Fruit fly (Drosophila melanogaster) whole organism, wandering third instar larva: ENCODE results near the gene dlp.

ENCODE experiments used
- GATAd ChIP-seq: sonication (Bioruptor generic); optimal IDR thresholded peaks from 2 replicates; lab custom pipeline; 2016; ENCODE audit warnings: missing biosample characterization, missing genetic modification characterization
- N ChIP-seq: fragments of >200 bp; optimal IDR thresholded peaks from 2 replicates; lab custom pipeline; 2018; ENCODE audit warnings: missing biosample characterization, missing external identifiers, missing genetic modification characterization
- OdsH ChIP-seq: fragments of 200-800 bp; sonication (Bioruptor generic); optimal IDR thresholded peaks from 2 replicates; lab custom pipeline; 2016; ENCODE audit warnings: missing biosample characterization, mild to moderate bottlenecking, missing genetic modification characterization
- Rel ChIP-seq, 2 experiments: fragments of 200-800 bp; sonication (Bioruptor generic) in 1 of 2; optimal IDR thresholded peaks; 2 replicates in 1 of 2; 3 replicates in 1 of 2; lab custom pipeline; 2016 to 2019; ENCODE audit warnings: mild to moderate bottlenecking in 2 of 2, missing biosample characterization in 2 of 2, missing genetic modification characterization in 2 of 2, moderate library complexity in 1 of 2
- pan ChIP-seq: fragments of >200 bp; optimal IDR thresholded peaks from 2 replicates; lab custom pipeline; 2017
- sv ChIP-seq: fragments of 200-800 bp; sonication (Bioruptor generic); optimal IDR thresholded peaks from 3 replicates; lab custom pipeline; 2016; ENCODE audit warnings: missing biosample characterization, missing genetic modification characterization
- usp ChIP-seq: fragments of >200 bp; optimal IDR thresholded peaks from 2 replicates; lab custom pipeline; 2017; ENCODE audit warnings: missing biosample characterization, missing genetic modification characterization

DNA sequence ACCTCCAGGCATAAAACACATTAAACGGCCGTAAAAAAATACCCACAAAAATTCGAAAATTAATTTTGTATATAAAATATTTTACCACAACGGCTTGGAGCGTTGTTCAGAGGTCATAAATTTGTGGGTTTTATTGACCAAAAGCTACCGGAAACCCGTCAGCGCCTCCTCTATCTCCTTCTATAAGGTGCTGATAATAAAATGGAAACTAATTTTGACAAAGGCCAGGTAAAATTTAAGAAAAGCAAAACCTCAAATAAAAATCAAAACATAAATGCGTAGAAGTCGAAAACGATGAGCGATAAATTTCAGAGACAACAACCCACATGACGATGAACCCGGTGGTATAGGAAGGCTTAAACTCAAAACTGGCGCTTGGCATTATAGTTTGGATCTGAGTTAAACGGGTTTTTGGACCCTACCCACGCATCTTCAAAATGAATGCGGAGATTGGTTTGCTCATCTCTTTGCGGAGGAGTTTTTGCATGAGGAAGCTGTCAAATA is 8.5 kb downstream of the dlp start:
- no peak for TF ChIP-seq Rel (GFP tag; optimal IDR thresholded peaks at IDR 0.05; lab: Kevin White, UChicago)
- TF ChIP-seq Rel (tag; optimal IDR thresholded peaks at IDR 0.05; lab: Kevin White, UChicago), result no peak
- no peak for TF ChIP-seq N (GFP tag; lab: Kevin White, UChicago)
- no peak for TF ChIP-seq sv (GFP tag; lab: Kevin White, UChicago)
- TF ChIP-seq pan, result no peak
- no peak for TF ChIP-seq GATAd (GFP tag; lab: Kevin White, UChicago)
- TF ChIP-seq OdsH, result no peak
- TF ChIP-seq usp, result no peak
